Fruit fly (Drosophila melanogaster): Measurements from ENCODE around the gene CecC.

- TF ChIP-seq Eip93F (GFP tag; optimal IDR thresholded peaks at IDR 0.05) (no peak), CG6792 (GFP tag; optimal IDR thresholded peaks at IDR 0.05) (no peak), Lpt (GFP tag; optimal IDR thresholded peaks at IDR 0.05) (no peak), lz (GFP tag; optimal IDR thresholded peaks at IDR 0.05) (no peak), CG6163 (GFP tag; IDR thresholded peaks at IDR 0.05) (no peak), salr (GFP tag; optimal IDR thresholded peaks at IDR 0.05) (no peak), Hr38 (GFP tag; optimal IDR thresholded peaks at IDR 0.05) (no peak), Ets21C (GFP tag; optimal IDR thresholded peaks at IDR 0.05) (no peak), CG16779 (tag; optimal IDR thresholded peaks at IDR 0.05) (no peak)
Measured at dm6 chr3R:30175045-30175589, 41.2 kb upstream of the CecC start.

All from whole organism, prepupa.